Fruit fly (Drosophila melanogaster): ENCODE results near the gene 5-HT2A.

Gene 5-HT2A

dm6 chr3R:4663068-4663467 is 50.4 kb downstream of the 5-HT2A start (continued):
- TF ChIP-seq aop (GFP tag; IDR thresholded peaks at IDR 0.05) (no peak), NFAT (GFP tag; IDR thresholded peaks at IDR 0.05) (no peak), CG2120 (GFP tag; optimal IDR thresholded peaks at IDR 0.05) (peak; percentile 51), CG10959 (GFP tag; IDR thresholded peaks at IDR 0.05) (peak; percentile 92), CG12391 (tag; optimal IDR thresholded peaks at IDR 0.05) (peak; percentile 78), gro (GFP tag; optimal IDR thresholded peaks at IDR 0.05) (peak; percentile 40), CG16815 (GFP tag; optimal IDR thresholded peaks at IDR 0.05) (peak; percentile 24), CG17802 (tag; optimal IDR thresholded peaks at IDR 0.05) (peak; percentile 58), CG11093 (GFP tag; IDR thresholded peaks at IDR 0.05) (peak; percentile 78), CG9817 (tag; optimal IDR thresholded peaks at IDR 0.05) (peak; percentile 51), Fer1 (GFP tag; optimal IDR thresholded peaks at IDR 0.05) (peak; percentile 73), CG12104 (GFP tag; optimal IDR thresholded peaks at IDR 0.05) (peak; percentile 38), CG14014 (GFP tag; IDR thresholded peaks at IDR 0.05) (peak; percentile 59), Doc3 (GFP tag; IDR thresholded peaks at IDR 0.05; ENCODE audit: partially characterized antibody) (no peak), trem (tag; optimal IDR thresholded peaks at IDR 0.05) (peak; percentile 92), CG6254 (GFP tag; optimal IDR thresholded peaks at IDR 0.05) (peak; percentile 84), CG15073 (GFP tag; optimal IDR thresholded peaks at IDR 0.05) (no peak), twi (tag; optimal IDR thresholded peaks at IDR 0.05) (no peak), CG3407 (GFP tag; optimal IDR thresholded peaks at IDR 0.05) (peak; percentile 65), CG30403 (GFP tag; optimal IDR thresholded peaks at IDR 0.05) (peak; percentile 81), CG4820 (GFP tag; optimal IDR thresholded peaks at IDR 0.05) (peak; percentile 87), sob (GFP tag; IDR thresholded peaks at IDR 0.05) (peak; percentile 73), usp (GFP tag; optimal IDR thresholded peaks at IDR 0.05) (no peak), CG14710 (tag; optimal IDR thresholded peaks at IDR 0.05) (peak; percentile 93), CG2202 (tag; optimal IDR thresholded peaks at IDR 0.05) (peak; percentile 43), CG4424 (GFP tag; optimal IDR thresholded peaks at IDR 0.05) (peak; percentile 92), chn (GFP tag; optimal IDR thresholded peaks at IDR 0.05) (peak; percentile 47), esg (GFP tag; conservative IDR thresholded peaks at IDR 0.05) (peak; percentile 75), bbx (GFP tag; IDR thresholded peaks at IDR 0.05; ENCODE audit: partially characterized antibody) (no peak), CG8478 (optimal IDR thresholded peaks at IDR 0.05) (no peak), caup (GFP tag; optimal IDR thresholded peaks at IDR 0.05; ENCODE audit: severe bottlenecking) (peak; percentile 58), gcm2 (GFP tag; optimal IDR thresholded peaks at IDR 0.05) (peak; percentile 3), CG17829 (tag; optimal IDR thresholded peaks at IDR 0.05) (peak; percentile 94), az2 (GFP tag; optimal IDR thresholded peaks at IDR 0.05) (peak; percentile 59), CG6272 (GFP tag; IDR thresholded peaks at IDR 0.05) (peak; percentile 50; the same call in 1 of the 2 replicates), CG18619 (GFP tag; optimal IDR thresholded peaks at IDR 0.05) (peak; percentile 29), Hr51 (GFP tag; optimal IDR thresholded peaks at IDR 0.05) (peak in 1 of 2 experiments; percentile 80), ab (GFP tag; optimal IDR thresholded peaks at IDR 0.05) (no peak), Mes4 (GFP tag; optimal IDR thresholded peaks at IDR 0.05) (peak; percentile 7), CG30431 (GFP tag; optimal IDR thresholded peaks at IDR 0.05) (peak; percentile 11), HLHmδ (GFP tag; optimal IDR thresholded peaks at IDR 0.05) (no peak), peb (GFP tag; IDR thresholded peaks at IDR 0.05) (peak; percentile 60; the same call in 1 of the 2 replicates), CG7987 (GFP tag; optimal IDR thresholded peaks at IDR 0.05) (peak; percentile 12), Elba2 (GFP tag; optimal IDR thresholded peaks at IDR 0.05) (peak; percentile 46), dimm (GFP tag; IDR thresholded peaks at IDR 0.05) (no peak), CG15696 (tag; optimal IDR thresholded peaks at IDR 0.05) (peak; percentile 93), ase (GFP tag; IDR thresholded peaks at IDR 0.05) (peak; percentile 81; the same call in 2 of the 3 replicates), zf30C (GFP tag; optimal IDR thresholded peaks at IDR 0.05) (peak; percentile 66), gem (tag; optimal IDR thresholded peaks at IDR 0.05) (peak; percentile 91), Ravus (GFP tag; IDR thresholded peaks at IDR 0.05) (peak; percentile 14; the same call in 1 of the 2 replicates), CG6683 (GFP tag; optimal IDR thresholded peaks at IDR 0.05) (peak; percentile 51)
